Worm (Caenorhabditis elegans) whole organism, L3 larva: ENCODE results near the gene K08B12.1.

Source experiments
- R02D3.7 ChIP-seq: fragments of 150-350 bp; optimal IDR thresholded peaks from 2 replicates; lab custom pipeline; 2014; ENCODE audit warnings: missing biosample characterization, missing genetic modification characterization
- ama-1 ChIP-seq: fragments of 150-350 bp; optimal IDR thresholded peaks from 2 replicates; lab custom pipeline; 2018
- ceh-28 ChIP-seq: fragments of 150-350 bp; optimal IDR thresholded peaks from 2 replicates; lab custom pipeline; 2014; ENCODE audit warnings: missing biosample characterization, missing genetic modification reagents, missing genetic modification characterization
- ceh-82 ChIP-seq: fragments of 150-350 bp; optimal IDR thresholded peaks from 2 replicates; lab custom pipeline; 2014; ENCODE audit warnings: missing biosample characterization, missing genetic modification characterization
- fkh-10 ChIP-seq: sonication (generic microtip); optimal IDR thresholded peaks from 2 replicates; lab custom pipeline; 2017; ENCODE audit warnings: missing biosample characterization, missing genetic modification reagents, missing genetic modification characterization
- jun-1 ChIP-seq: fragments of 150-350 bp; optimal IDR thresholded peaks from 2 replicates; lab custom pipeline; 2014; ENCODE audit warnings: missing biosample characterization, missing genetic modification reagents, missing genetic modification characterization
- lsy-12 ChIP-seq: sonication (generic microtip); optimal IDR thresholded peaks from 2 replicates; lab custom pipeline; 2016; ENCODE audit warnings: mild to moderate bottlenecking, missing genetic modification characterization, missing compliant biosample characterization
- nhr-12 ChIP-seq: fragments of 150-350 bp; optimal IDR thresholded peaks from 2 replicates; lab custom pipeline; 2014; ENCODE audit warnings: missing biosample characterization, missing genetic modification characterization
- nhr-237 ChIP-seq: fragments of 150-350 bp; optimal IDR thresholded peaks from 2 replicates; lab custom pipeline; 2014; ENCODE audit warnings: missing biosample characterization, missing genetic modification characterization
- pha-4 ChIP-seq: fragments of 150-350 bp; optimal IDR thresholded peaks from 2 replicates; lab custom pipeline; 2014; ENCODE audit warnings: missing biosample characterization, missing genetic modification reagents, missing genetic modification characterization
- zag-1 ChIP-seq: fragments of 150-350 bp; optimal IDR thresholded peaks from 2 replicates; lab custom pipeline; 2014; ENCODE audit warnings: missing biosample characterization, missing genetic modification characterization

DNA sequence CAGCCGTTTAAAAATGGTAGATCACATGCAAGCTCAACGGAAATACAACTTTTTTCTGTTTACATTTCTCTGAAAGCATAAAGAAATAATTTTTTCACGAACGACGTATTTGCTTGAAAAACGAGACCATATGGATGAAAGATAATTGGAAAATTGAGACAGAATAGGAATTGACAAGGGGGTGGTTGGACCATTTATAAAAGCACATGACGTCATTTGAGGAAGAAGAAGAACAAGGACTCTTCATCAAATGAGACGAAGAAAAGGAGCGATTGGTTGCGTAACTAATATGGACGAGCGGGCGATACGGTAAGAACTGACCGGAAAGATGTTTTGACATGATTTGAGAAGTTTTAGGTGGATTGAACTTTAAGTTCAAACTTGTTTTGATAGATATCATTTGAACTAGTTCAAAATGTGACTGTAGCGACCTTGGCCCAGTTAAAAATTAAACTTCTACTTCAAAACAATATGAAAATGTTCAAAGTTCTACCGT, 30.7 kb upstream of the K08B12.1 start:
- TF ChIP-seq ceh-82 (tag; lab: Kevin White, UChicago): no peak
- no peak for TF ChIP-seq zag-1 (tag; lab: Kevin White, UChicago)
- no peak for TF ChIP-seq fkh-10 (GFP tag; lab: Kevin White, UChicago)
- TF ChIP-seq jun-1 (tag; lab: Kevin White, UChicago): no peak
- peak; percentile 23 for TF ChIP-seq ceh-28 (tag; lab: Kevin White, UChicago)
- TF ChIP-seq R02D3.7: no peak
- TF ChIP-seq ama-1 (lab: Kevin White, UChicago): peak; percentile 94
- TF ChIP-seq lsy-12 (tag; lab: Kevin White, UChicago): no peak
- TF ChIP-seq pha-4 (tag; lab: Kevin White, UChicago): peak; percentile 86
- no peak for TF ChIP-seq nhr-237 (tag; lab: Kevin White, UChicago)
- no peak for TF ChIP-seq nhr-12
